Worm (Caenorhabditis elegans): ENCODE measurements around the gene rpa-1.

Gene rpa-1

DNA sequence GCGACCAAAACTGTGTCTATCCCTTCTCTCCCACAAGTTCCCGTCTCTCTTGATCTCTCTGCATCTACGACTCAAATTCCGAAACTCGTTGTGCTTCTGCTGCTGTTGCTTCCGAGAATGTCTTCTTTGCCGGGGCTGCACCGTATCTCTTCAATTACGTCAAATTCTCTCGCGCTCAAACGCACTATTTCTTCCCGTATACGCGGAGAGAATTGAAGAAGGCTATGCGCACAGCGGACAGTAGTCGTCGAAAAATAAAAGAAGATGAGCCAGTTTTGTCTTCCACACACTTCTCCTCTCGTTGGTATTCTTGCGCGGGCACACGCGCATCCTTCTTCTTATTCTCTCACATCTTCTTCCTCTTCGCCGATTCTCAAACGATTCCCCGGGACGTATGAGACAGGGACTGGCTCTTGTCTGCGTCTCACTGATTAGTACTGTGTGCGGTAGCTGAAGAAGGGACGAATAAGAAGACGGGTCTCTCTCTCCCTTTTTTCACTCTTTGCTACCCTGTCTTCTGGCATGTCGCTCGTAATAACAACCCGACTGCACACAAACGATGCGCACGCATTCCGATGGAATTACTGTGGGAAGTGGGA, 12.0 kb downstream of the rpa-1 start (continued):
- TF ChIP-seq hlh-30 (tag; optimal IDR thresholded peaks at IDR 0.05; ENCODE audit: insufficient read depth) (no peak), mec-3 (tag; optimal IDR thresholded peaks at IDR 0.05; ENCODE audit: borderline replicate concordance) (no peak), pax-1 (tag; optimal IDR thresholded peaks at IDR 0.05) (no peak), nhr-11 (tag; optimal IDR thresholded peaks at IDR 0.05) (no peak), sox-2 (GFP tag; IDR thresholded peaks at IDR 0.05) (no peak), ceh-24 (tag; optimal IDR thresholded peaks at IDR 0.05) (no peak), K02D7.2 (tag; optimal IDR thresholded peaks at IDR 0.05) (no peak), hlh-13 (GFP tag; optimal IDR thresholded peaks at IDR 0.05) (no peak), dve-1 (tag; optimal IDR thresholded peaks at IDR 0.05) (no peak)

DNA sequence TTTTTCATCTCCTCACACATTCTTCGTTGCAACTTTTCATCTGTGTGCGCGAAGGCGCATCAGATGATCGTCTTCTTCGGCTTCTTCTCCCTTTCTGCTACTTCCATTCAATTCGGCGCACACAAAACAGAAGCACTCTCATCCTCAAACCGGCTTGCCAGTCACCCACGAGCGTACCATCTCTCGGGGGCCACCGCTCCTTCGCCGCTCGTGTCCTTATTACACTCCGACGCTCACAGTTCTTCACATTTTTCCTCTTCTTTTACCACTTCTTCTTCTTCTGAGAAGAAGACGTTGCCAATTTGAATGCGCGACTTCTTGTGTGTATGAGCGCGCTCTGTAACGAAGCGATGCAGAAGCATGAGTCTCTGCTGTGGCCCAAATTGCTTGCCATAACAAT, 14.1 kb downstream of the rpa-1 start:
- TF ChIP-seq elt-4 (tag; optimal IDR thresholded peaks at IDR 0.05) (no peak), ref-2 (tag; optimal IDR thresholded peaks at IDR 0.05) (peak; percentile 40), C08G9.2 (tag; optimal IDR thresholded peaks at IDR 0.05) (peak; percentile 34)

DNA sequence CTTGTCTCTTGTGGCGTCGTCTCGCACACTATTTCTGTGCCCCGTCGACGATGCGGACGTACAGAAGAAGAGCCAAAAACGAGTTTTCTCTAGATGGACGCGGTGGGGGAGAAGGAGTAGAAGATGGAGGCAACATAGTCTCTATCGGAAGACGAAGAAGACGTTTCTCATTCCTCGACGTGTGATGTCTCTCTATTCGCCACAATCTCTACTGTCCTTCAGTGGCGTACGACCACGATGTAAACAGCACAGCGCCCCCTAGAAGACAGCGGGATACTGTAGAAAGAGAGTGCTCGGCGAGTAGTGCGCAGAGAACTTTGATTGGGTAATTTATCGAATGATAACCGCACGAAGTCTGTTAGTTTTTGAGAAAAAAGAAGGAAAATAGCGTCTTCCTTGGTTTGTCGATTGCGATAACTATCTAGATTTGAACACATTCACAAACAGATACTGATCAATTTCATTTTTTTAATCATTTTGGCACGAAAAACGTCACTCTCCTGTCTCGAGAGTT, 15.2 kb downstream of the rpa-1 start:
- TF ChIP-seq pha-4 (tag; optimal IDR thresholded peaks at IDR 0.05) (no peak), ref-2 (tag; optimal IDR thresholded peaks at IDR 0.05) (peak; percentile 35)

DNA sequence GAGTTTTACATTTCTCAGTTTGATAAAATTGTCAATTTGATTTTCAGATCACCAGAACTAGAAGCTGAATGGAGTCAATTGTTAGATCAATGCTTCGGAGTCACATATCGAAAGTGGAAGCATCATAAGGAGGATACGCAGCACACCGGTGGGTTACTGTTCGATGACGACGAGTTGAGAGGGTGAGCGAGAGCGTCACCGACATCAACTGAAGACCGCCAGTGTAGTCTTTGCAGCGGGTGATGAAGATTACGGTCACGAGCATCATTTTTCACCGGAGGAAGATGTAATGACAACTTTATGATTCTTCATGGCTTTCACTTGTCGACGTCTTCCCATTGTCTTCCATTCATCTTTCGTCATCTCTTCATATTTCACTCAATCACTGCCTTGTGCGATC, 17.5 kb downstream of the rpa-1 start, which contains the start of gene lin-26:
lin-26 (plus strand) TSS at position 301 of the 400 bp plus-strand sequence.
- TF ChIP-seq nhr-11 (tag; optimal IDR thresholded peaks at IDR 0.05) (no peak), lim-6 (tag; optimal IDR thresholded peaks at IDR 0.05) (no peak), ceh-34 (tag; optimal IDR thresholded peaks at IDR 0.05) (no peak), sdc-2 (tag; optimal IDR thresholded peaks at IDR 0.05) (no peak), odd-2 (tag; optimal IDR thresholded peaks at IDR 0.05) (no peak), zip-5 (tag; optimal IDR thresholded peaks at IDR 0.05) (no peak), pag-3 (tag; optimal IDR thresholded peaks at IDR 0.05; ENCODE audit: borderline replicate concordance) (no peak), nhr-232 (tag; optimal IDR thresholded peaks at IDR 0.05) (no peak), pqm-1 (tag; optimal IDR thresholded peaks at IDR 0.05) (no peak), eyg-1 (tag; optimal IDR thresholded peaks at IDR 0.05) (no peak), unc-3 (GFP tag; conservative IDR thresholded peaks at IDR 0.05) (no peak), unc-3 (tag; optimal IDR thresholded peaks at IDR 0.05) (no peak), ahr-1 (tag; optimal IDR thresholded peaks at IDR 0.05) (no peak), pax-1 (tag; optimal IDR thresholded peaks at IDR 0.05) (no peak), unc-55 (GFP tag; optimal IDR thresholded peaks at IDR 0.05) (no peak), pros-1 (tag; optimal IDR thresholded peaks at IDR 0.05) (no peak), ceh-31 (tag; optimal IDR thresholded peaks at IDR 0.05) (no peak)

DNA sequence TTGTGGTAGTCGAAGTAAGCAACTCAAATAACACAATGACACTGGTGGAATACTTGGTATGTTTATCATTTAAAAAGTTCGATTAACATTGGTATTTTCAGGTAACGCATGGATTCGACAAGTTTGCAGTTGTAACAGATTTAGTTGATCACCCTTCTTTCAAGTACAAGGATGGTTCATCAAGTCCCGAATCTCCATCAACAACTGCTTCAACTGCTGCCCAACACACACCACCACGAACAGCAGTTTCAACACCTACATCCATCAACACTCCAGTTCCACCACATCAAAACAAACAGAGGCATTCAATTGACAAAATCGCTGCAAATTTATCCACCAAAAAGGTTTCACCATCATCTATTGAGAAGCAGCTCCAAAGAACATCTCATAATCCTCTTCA, 18.1 kb downstream of the rpa-1 start:
- TF ChIP-seq odd-2 (tag; optimal IDR thresholded peaks at IDR 0.05): no peak
- no peak for TF ChIP-seq pha-4 (tag; optimal IDR thresholded peaks at IDR 0.05)
- no peak for TF ChIP-seq tbx-7 (tag; optimal IDR thresholded peaks at IDR 0.05)
- TF ChIP-seq hlh-30 (tag; optimal IDR thresholded peaks at IDR 0.05; ENCODE audit: insufficient read depth): no peak
- no peak for TF ChIP-seq fkh-10 (GFP tag; optimal IDR thresholded peaks at IDR 0.05)
- no peak for TF ChIP-seq ref-2 (tag; optimal IDR thresholded peaks at IDR 0.05)
- TF ChIP-seq C38D4.7 (GFP tag; optimal IDR thresholded peaks at IDR 0.05): no peak
- TF ChIP-seq fkh-6 (tag; optimal IDR thresholded peaks at IDR 0.05): no peak
- no peak for TF ChIP-seq K09A11.1 (tag; optimal IDR thresholded peaks at IDR 0.05; ENCODE audit: insufficient read depth)
- no peak for TF ChIP-seq unc-86 (tag; optimal IDR thresholded peaks at IDR 0.05)
- TF ChIP-seq syd-9 (tag; optimal IDR thresholded peaks at IDR 0.05): no peak
- TF ChIP-seq gmeb-2 (tag; optimal IDR thresholded peaks at IDR 0.05): no peak
- TF ChIP-seq hlh-13 (GFP tag; optimal IDR thresholded peaks at IDR 0.05): no peak
- no peak for TF ChIP-seq ceh-22 (tag; optimal IDR thresholded peaks at IDR 0.05)
- TF ChIP-seq nhr-232 (tag; optimal IDR thresholded peaks at IDR 0.05): no peak
- TF ChIP-seq unc-42 (tag; optimal IDR thresholded peaks at IDR 0.05): no peak

Measured in whole organism, late embryonic.